Fruit fly (Drosophila melanogaster): Measurements from ENCODE around the gene TwdlX.

Gene TwdlX

DNA sequence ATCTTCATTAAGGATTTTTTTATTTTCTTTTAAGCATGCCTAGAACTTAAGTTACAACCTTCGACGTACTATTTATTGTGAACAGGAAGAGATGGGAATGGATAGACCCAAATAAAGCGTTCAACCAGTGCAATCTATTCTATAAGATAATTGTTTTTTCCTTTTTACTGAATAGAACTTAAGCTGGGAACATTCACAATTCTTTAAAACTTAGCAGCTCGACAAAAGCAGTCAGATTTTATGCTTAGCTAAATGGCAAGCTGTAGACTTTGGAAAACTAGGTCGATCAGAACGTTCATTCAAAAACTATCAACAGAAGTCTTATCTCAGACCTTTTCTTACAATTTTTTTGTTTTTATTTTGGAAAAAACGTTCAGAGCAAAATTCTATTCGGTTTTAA is 19.9 kb upstream of the TwdlX start, which contains the start of gene CG13008:
TSS of gene CG13008 (plus strand) at position 301 of the 400 bp plus-strand sequence.
- TF ChIP-seq gl (tag; optimal IDR thresholded peaks at IDR 0.05) (no peak), CG10348 (GFP tag; IDR thresholded peaks at IDR 0.05) (no peak), CG8301 (tag; optimal IDR thresholded peaks at IDR 0.05) (no peak), fd96Ca (GFP tag; IDR thresholded peaks at IDR 0.05) (no peak), CG4496 (GFP tag; IDR thresholded peaks at IDR 0.05) (no peak), Pif1A (GFP tag; optimal IDR thresholded peaks at IDR 0.05) (no peak), Snoo (tag; optimal IDR thresholded peaks at IDR 0.05) (no peak), CG32121 (GFP tag; IDR thresholded peaks at IDR 0.05) (no peak), D1 (tag; optimal IDR thresholded peaks at IDR 0.05) (no peak), CG14655 (GFP tag; optimal IDR thresholded peaks at IDR 0.05) (no peak), CG8159 (tag; optimal IDR thresholded peaks at IDR 0.05) (no peak), CG34367 (tag; optimal IDR thresholded peaks at IDR 0.05) (no peak), CG13204 (GFP tag; optimal IDR thresholded peaks at IDR 0.05) (no peak), CG15710 (tag; optimal IDR thresholded peaks at IDR 0.05) (no peak), CG17806 (tag; optimal IDR thresholded peaks at IDR 0.05) (no peak), EcR (GFP tag; optimal IDR thresholded peaks at IDR 0.05) (no peak), Pif1B (GFP tag; optimal IDR thresholded peaks at IDR 0.05) (no peak)

DNA sequence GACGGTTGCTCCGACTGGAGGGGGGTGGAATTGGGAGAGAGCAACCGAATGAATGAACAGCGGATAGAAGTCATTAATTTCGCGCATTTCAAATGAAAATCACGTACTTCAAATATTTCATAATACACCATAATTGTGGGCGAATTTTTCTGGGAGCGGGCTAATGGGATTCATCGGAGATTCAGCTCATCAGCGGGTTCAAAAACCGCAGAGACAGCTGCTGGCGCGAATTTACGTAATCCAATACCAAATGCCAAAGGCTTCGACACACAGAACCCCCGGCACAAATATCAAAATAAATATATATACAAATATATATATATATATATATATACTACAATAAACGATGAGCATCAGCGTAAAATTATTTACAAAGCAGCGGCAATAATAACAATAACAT is 14.2 kb upstream of the TwdlX start:
- no peak for TF ChIP-seq CG14655 (GFP tag; optimal IDR thresholded peaks at IDR 0.05)
- TF ChIP-seq EcR (GFP tag; optimal IDR thresholded peaks at IDR 0.05), result no peak
- no peak for TF ChIP-seq fd96Ca (GFP tag; IDR thresholded peaks at IDR 0.05)
- TF ChIP-seq CG8301 (tag; optimal IDR thresholded peaks at IDR 0.05), result no peak
- TF ChIP-seq CG13204 (GFP tag; optimal IDR thresholded peaks at IDR 0.05), result no peak
- no peak for TF ChIP-seq CG10348 (GFP tag; IDR thresholded peaks at IDR 0.05)
- no peak for TF ChIP-seq CG4496 (GFP tag; IDR thresholded peaks at IDR 0.05)
- no peak for TF ChIP-seq Pif1B (GFP tag; optimal IDR thresholded peaks at IDR 0.05)
- no peak for TF ChIP-seq CG9948 (tag; optimal IDR thresholded peaks at IDR 0.05)
- TF ChIP-seq CG17806 (tag; optimal IDR thresholded peaks at IDR 0.05), result no peak
- TF ChIP-seq Snoo (tag; optimal IDR thresholded peaks at IDR 0.05), result no peak
- TF ChIP-seq rn (GFP tag; IDR thresholded peaks at IDR 0.05), result no peak
- no peak for TF ChIP-seq CG34367 (tag; optimal IDR thresholded peaks at IDR 0.05)
- no peak for TF ChIP-seq Ets98B (GFP tag; IDR thresholded peaks at IDR 0.05)
- TF ChIP-seq gl (tag; optimal IDR thresholded peaks at IDR 0.05), result no peak
- TF ChIP-seq D1 (tag; optimal IDR thresholded peaks at IDR 0.05), result no peak
- TF ChIP-seq Pif1A (GFP tag; optimal IDR thresholded peaks at IDR 0.05), result no peak

DNA sequence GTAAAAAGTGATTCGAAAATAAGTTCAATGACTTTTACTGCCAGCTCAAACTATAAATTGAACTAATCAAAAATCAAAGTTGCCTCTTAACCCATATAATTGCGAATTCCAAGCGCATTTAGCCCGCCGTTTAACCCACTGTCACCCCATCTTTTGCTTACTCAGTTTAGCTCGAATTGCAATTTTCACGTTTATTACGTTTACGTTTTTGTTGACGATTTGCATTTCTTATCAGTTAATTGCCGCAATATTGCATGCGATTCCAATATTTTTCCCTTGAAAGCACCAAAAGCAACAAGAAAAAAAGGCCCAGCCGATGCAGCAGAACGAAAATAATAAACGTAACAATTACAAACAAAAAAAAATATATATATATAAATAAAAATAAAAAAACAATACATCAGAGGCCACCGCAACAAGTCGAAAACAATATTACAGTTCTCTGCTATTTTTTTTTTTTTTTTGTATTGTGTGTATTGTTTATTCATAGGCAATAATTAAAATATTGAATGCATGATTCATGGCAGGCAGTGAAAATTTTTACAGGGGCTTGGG is 12.6 kb upstream of the TwdlX start:
- TF ChIP-seq CG8159 (tag; optimal IDR thresholded peaks at IDR 0.05), result no peak

DNA sequence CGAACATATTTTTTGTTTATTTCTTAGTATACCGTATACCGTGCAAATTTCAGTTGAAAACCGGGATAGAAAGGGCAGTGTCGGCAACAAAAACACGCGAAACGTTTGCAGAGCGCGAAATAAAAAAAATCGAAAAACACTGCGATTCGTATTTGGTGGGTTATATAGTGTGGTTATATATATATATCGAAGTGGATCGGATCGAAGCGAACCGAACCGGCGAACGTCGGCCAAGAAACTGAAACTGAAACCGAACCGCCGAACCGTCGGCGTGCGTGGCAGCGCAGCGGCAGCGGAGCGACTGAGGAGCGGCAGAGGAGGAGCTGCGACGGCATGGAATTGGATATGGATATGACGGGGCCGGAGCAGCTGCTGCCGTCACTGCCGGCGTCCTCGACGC is 9.7 kb upstream of the TwdlX start, which contains the start of the genes CG32572 and CG34325:
TSS of gene CG32572 (plus strand) at position 16 of the 400 bp plus-strand sequence.
TSS of gene CG34325 (minus strand) at position 244 of the 400 bp plus-strand sequence.
- TF ChIP-seq CG17806 (tag; optimal IDR thresholded peaks at IDR 0.05) (no peak), CG9948 (tag; optimal IDR thresholded peaks at IDR 0.05) (no peak), fd96Ca (GFP tag; IDR thresholded peaks at IDR 0.05) (no peak), Pif1A (GFP tag; optimal IDR thresholded peaks at IDR 0.05) (no peak), gl (tag; optimal IDR thresholded peaks at IDR 0.05) (no peak), CG10348 (GFP tag; IDR thresholded peaks at IDR 0.05) (no peak), CG13204 (GFP tag; optimal IDR thresholded peaks at IDR 0.05) (no peak), CG15710 (tag; optimal IDR thresholded peaks at IDR 0.05) (no peak), CG14655 (GFP tag; optimal IDR thresholded peaks at IDR 0.05) (no peak), D1 (tag; optimal IDR thresholded peaks at IDR 0.05) (no peak), Snoo (tag; optimal IDR thresholded peaks at IDR 0.05) (no peak), Pif1B (GFP tag; optimal IDR thresholded peaks at IDR 0.05) (no peak)

DNA sequence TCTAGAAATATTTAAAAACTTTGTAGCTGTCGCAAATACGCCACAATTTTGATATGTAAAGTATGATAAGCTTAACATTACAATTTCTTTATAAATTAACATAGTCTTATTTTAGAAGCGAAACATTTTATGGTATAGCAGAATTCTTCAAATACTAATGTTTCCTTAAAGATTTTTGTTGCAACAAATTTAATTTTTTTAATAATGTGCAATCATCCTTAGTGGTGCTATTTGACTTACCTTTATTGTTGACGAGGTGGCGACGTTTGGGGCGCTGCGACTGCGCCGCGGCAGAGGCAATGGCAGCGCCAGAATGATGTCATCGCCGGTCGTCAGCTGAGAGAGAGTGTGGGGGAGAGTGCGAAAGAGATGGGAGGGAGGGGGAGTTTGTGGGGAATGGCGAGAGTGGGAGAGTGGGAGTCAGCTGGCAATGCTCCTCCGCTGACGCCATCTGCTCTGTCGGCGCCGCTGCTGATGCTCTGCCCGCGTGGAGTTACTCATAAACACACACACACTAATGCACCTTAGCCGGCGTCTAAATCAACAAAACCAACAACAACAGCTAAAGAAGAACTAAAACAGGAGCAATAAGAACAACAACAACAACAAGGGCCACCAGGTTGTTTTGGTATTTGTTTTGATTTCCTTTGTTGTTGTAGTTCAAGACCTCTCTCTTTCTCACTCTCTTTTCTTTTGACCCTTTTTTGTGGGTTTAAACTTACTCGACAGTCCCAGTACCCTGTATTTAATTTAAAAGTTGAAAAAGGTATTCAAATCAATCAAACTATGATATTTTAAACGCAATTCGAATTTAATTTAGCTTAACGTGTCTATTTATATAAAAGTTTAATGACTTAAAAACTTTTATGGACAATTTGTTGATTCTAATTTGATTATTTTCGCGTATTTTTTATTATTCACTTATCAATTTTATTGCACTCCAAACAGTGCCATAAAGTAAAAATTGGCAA is 7.4 kb upstream of the TwdlX start:
- TF ChIP-seq CG32121 (GFP tag; IDR thresholded peaks at IDR 0.05) (peak; percentile 67), EcR (GFP tag; optimal IDR thresholded peaks at IDR 0.05) (peak; percentile 70), Pif1A (GFP tag; optimal IDR thresholded peaks at IDR 0.05) (no peak), Pif1B (GFP tag; optimal IDR thresholded peaks at IDR 0.05) (no peak), Snoo (tag; optimal IDR thresholded peaks at IDR 0.05) (peak; percentile 65), CG13204 (GFP tag; optimal IDR thresholded peaks at IDR 0.05) (peak; percentile 82), CG10348 (GFP tag; IDR thresholded peaks at IDR 0.05) (peak; percentile 22; the same call in 1 of the 2 replicates), rn (GFP tag; IDR thresholded peaks at IDR 0.05) (peak; percentile 8; the same call in 1 of the 2 replicates), CG17806 (tag; optimal IDR thresholded peaks at IDR 0.05) (peak; percentile 60), CG15710 (tag; optimal IDR thresholded peaks at IDR 0.05) (peak; percentile 51), fd96Ca (GFP tag; IDR thresholded peaks at IDR 0.05) (0 out of 3 replicates have a peak, but pooled peaks have one; percentile 42), Ets98B (GFP tag; IDR thresholded peaks at IDR 0.05) (peak; percentile 43; the same call in 1 of the 2 replicates), CG12605 (GFP tag; IDR thresholded peaks at IDR 0.05) (peak; percentile 31; the same call in 1 of the 2 replicates), gl (tag; optimal IDR thresholded peaks at IDR 0.05) (peak; percentile 92), CG8159 (tag; optimal IDR thresholded peaks at IDR 0.05) (peak; percentile 64), CG9948 (tag; optimal IDR thresholded peaks at IDR 0.05) (peak; percentile 68), CG4496 (GFP tag; IDR thresholded peaks at IDR 0.05) (peak; percentile 57), D1 (tag; optimal IDR thresholded peaks at IDR 0.05) (no peak), CG8301 (tag; optimal IDR thresholded peaks at IDR 0.05) (peak; percentile 46), CG34367 (tag; optimal IDR thresholded peaks at IDR 0.05) (peak; percentile 81), CG14655 (GFP tag; optimal IDR thresholded peaks at IDR 0.05) (peak; percentile 53)
